Worm (Caenorhabditis elegans): ENCODE measurements around the gene F32E10.5.
A peak's percentile ranks its signal among the peaks of the same experiment; 100 is the strongest.

F32E10.5 gene

DNA sequence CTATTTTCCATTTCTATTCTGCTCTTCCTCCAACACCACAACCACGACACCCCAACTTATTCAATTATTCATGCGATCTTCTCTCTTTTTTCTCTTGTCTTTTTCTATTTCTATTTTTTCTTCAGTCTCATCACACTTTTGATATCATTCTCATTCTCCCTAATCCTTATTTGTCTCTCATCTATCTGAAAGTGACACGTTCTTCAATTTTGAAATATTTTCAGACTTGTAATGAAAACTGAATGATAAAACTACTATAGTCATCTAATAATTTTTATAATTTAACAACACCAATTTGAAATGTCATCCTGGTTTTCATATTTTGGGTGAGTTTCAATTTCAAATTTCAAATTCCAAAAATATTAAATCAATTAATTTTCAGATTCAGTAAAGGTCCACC lies 10.4 kb upstream of the F32E10.5 start, which contains the start of gene cla-1:
Gene cla-1 (plus strand): TSS at position 301 of the 400 bp plus-strand sequence.
- TF ChIP-seq mep-1 (tag; optimal IDR thresholded peaks at IDR 0.05) (no peak), nhr-90 (tag; optimal IDR thresholded peaks at IDR 0.05; ENCODE audit: poor library complexity) (no peak), ztf-4 (tag; optimal IDR thresholded peaks at IDR 0.05) (no peak), Y116A8C.19 (tag; optimal IDR thresholded peaks at IDR 0.05; ENCODE audit: borderline replicate concordance) (no peak), lin-14 (GFP tag; optimal IDR thresholded peaks at IDR 0.05) (peak; percentile 33), sup-37 (GFP tag; optimal IDR thresholded peaks at IDR 0.05) (no peak), aha-1 (tag; optimal IDR thresholded peaks at IDR 0.05) (no peak)

DNA sequence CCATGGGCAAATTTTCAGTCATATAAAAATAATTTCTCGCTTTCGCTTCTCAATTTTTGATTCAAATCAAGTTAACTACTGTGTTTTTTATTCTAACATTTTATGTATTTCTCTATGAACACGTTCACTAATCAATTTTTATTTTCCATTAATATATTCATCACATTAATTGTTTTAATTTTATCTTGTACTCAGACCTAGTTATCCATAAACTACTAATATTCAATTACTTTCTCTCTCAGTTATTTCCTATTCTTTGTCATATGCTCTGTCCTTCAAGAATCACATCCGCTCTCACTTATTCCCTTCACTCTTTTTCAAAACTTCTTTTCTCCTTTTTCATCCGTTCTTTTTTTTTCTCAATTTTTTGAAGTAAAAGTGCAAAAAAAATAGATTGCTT lies 8.8 kb upstream of the F32E10.5 start:
- TF ChIP-seq lin-14 (GFP tag; optimal IDR thresholded peaks at IDR 0.05) (peak; percentile 11), snpc-4 (tag; optimal IDR thresholded peaks at IDR 0.05) (no peak), fkh-10 (GFP tag; optimal IDR thresholded peaks at IDR 0.05) (peak; percentile 79)

DNA sequence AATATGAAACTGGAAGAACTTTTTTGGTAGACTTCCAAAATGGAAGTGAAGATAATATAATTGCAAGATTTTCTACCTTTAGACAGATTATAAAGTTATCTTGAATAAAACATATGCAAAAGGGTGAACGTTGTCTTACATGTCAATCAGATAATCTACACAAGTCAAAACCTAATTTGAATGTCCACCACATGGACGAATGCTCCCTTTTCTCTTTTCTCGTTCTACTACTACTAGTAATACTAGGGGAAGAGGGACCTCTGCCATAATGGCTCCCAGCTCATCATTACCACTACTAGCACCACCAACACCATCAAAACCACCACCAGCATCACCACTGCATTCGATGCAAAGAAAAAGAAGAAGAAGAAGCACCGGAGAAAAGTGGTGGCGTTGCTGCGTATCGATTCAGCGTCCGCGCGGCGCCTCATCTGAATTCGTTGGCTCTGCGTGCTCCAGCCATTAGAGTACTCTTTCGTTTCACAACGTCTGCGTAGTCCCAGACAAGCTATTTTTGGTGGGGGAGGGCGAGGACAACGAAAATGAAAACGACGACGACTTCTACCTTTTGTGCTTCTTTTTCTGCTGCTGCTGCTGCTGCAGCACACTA lies 7.2 kb upstream of the F32E10.5 start:
- no peak for TF ChIP-seq aly-2 (tag; optimal IDR thresholded peaks at IDR 0.05)
- TF ChIP-seq nhr-77 (tag; optimal IDR thresholded peaks at IDR 0.05), result no peak
- no peak for TF ChIP-seq nhr-47 (tag; optimal IDR thresholded peaks at IDR 0.05)
- TF ChIP-seq nhr-76 (tag; optimal IDR thresholded peaks at IDR 0.05), result no peak
- TF ChIP-seq elt-3 (tag; optimal IDR thresholded peaks at IDR 0.05), result no peak
- TF ChIP-seq lin-15B (tag; optimal IDR thresholded peaks at IDR 0.05), result no peak
- TF ChIP-seq unc-98 (GFP tag; IDR thresholded peaks at IDR 0.05), result no peak
- no peak for TF ChIP-seq tlp-1 (tag; optimal IDR thresholded peaks at IDR 0.05)
- peak in 2 of 3 experiments; percentile 15 to 40 for TF ChIP-seq ceh-82 (tag; optimal IDR thresholded peaks at IDR 0.05)
- TF ChIP-seq sox-4 (tag; optimal IDR thresholded peaks at IDR 0.05), result no peak
- TF ChIP-seq nhr-85 (tag), result no peak
- no peak for TF ChIP-seq unc-86 (tag; optimal IDR thresholded peaks at IDR 0.05)
- peak; percentile 58 for TF ChIP-seq lin-14 (GFP tag; optimal IDR thresholded peaks at IDR 0.05)
- no peak for TF ChIP-seq hlh-17 (GFP tag; optimal IDR thresholded peaks at IDR 0.05; ENCODE audit: borderline replicate concordance)
- no peak for TF ChIP-seq ceh-63 (GFP tag; optimal IDR thresholded peaks at IDR 0.05)
- TF ChIP-seq pag-3 (tag; optimal IDR thresholded peaks at IDR 0.05; ENCODE audit: borderline replicate concordance, insufficient read depth), result no peak
- TF ChIP-seq swsn-7 (tag; optimal IDR thresholded peaks at IDR 0.05), result no peak
- TF ChIP-seq nhr-11 (tag; optimal IDR thresholded peaks at IDR 0.05), result no peak

- TF ChIP-seq fos-1 (tag; optimal IDR thresholded peaks at IDR 0.05) (peak; percentile 53), ceh-88 (GFP tag; IDR thresholded peaks at IDR 0.05) (no peak), efl-3 (GFP tag; optimal IDR thresholded peaks at IDR 0.05) (no peak), unc-30 (tag; optimal IDR thresholded peaks at IDR 0.05) (no peak), snu-23 (GFP tag; optimal IDR thresholded peaks at IDR 0.05) (peak; percentile 89), nhr-85 (tag) (no peak), aha-1 (tag; optimal IDR thresholded peaks at IDR 0.05) (no peak), fkh-10 (GFP tag; optimal IDR thresholded peaks at IDR 0.05) (peak; percentile 3), ztf-4 (tag; optimal IDR thresholded peaks at IDR 0.05) (peak; percentile 22), unc-98 (GFP tag; IDR thresholded peaks at IDR 0.05) (no peak), ceh-90 (tag; optimal IDR thresholded peaks at IDR 0.05) (no peak), nhr-90 (tag; optimal IDR thresholded peaks at IDR 0.05; ENCODE audit: poor library complexity) (peak; percentile 55), skn-1 (tag; optimal IDR thresholded peaks at IDR 0.05) (peak; percentile 40), lin-39 (tag; optimal IDR thresholded peaks at IDR 0.05) (no peak), sox-4 (tag; optimal IDR thresholded peaks at IDR 0.05) (no peak), tbx-2 (tag; optimal IDR thresholded peaks at IDR 0.05) (peak; percentile 73), mep-1 (tag; optimal IDR thresholded peaks at IDR 0.05) (peak; percentile 76), elt-3 (tag; optimal IDR thresholded peaks at IDR 0.05) (peak in 1 of 6 experiments; percentile 21), unc-86 (tag; optimal IDR thresholded peaks at IDR 0.05) (peak; percentile 57), dsc-1 (tag; optimal IDR thresholded peaks at IDR 0.05) (peak; percentile 43), vab-15 (tag; optimal IDR thresholded peaks at IDR 0.05) (no peak), zip-4 (GFP tag; optimal IDR thresholded peaks at IDR 0.05) (no peak), lsy-2 (tag; optimal IDR thresholded peaks at IDR 0.05) (peak; percentile 72 to 86), unc-62 (GFP tag; optimal IDR thresholded peaks at IDR 0.05) (no peak), grh-1 (GFP tag; IDR thresholded peaks at IDR 0.05) (no peak), sup-37 (GFP tag; optimal IDR thresholded peaks at IDR 0.05) (no peak), snpc-4 (tag; optimal IDR thresholded peaks at IDR 0.05) (peak; percentile 34), rnt-1 (tag; optimal IDR thresholded peaks at IDR 0.05) (peak; percentile 42), jun-1 (tag; optimal IDR thresholded peaks at IDR 0.05) (no peak), mab-9 (GFP tag; IDR thresholded peaks at IDR 0.05) (no peak), irx-1 (tag; optimal IDR thresholded peaks at IDR 0.05) (peak; percentile 12)
Measured at ce11 chrIV:7580062-7580614, 2.0 kb upstream of the F32E10.5 start, which contains the start of the genes cec-5 and nol-10. Gene cec-5 (minus strand): TSS chrIV:7580112. Gene nol-10 (plus strand): TSS chrIV:7580597.

All from whole organism, L1 larva.